Fruit fly (Drosophila melanogaster) whole organism, prepupa: Measurements from ENCODE around the gene CG4098.

Experiments
- CG31627 ChIP-seq: fragments of 200-800 bp; sonication (Bioruptor generic); optimal IDR thresholded peaks from 3 replicates; lab custom pipeline; 2016; ENCODE audit warnings: missing biosample characterization, missing genetic modification characterization
- Eip78C ChIP-seq: fragments of 200-800 bp; sonication (Bioruptor generic); peaks from one replicate; lab custom pipeline; 2016; ENCODE audit warnings: missing biosample characterization, missing genetic modification characterization
- Gug ChIP-seq: fragments of 200-800 bp; sonication (Bioruptor generic); IDR thresholded peaks from 2 replicates; pipeline ENCODE4 v1.3.6; 2022; ENCODE audit warnings: missing biosample characterization, missing genetic modification characterization
- fd59A ChIP-seq: fragments of 200-800 bp; sonication (Bioruptor generic); optimal IDR thresholded peaks from 2 replicates; lab custom pipeline; 2017; ENCODE audit warnings: missing biosample characterization, mild to moderate bottlenecking, missing genetic modification characterization, missing genetic modification reagents

DNA sequence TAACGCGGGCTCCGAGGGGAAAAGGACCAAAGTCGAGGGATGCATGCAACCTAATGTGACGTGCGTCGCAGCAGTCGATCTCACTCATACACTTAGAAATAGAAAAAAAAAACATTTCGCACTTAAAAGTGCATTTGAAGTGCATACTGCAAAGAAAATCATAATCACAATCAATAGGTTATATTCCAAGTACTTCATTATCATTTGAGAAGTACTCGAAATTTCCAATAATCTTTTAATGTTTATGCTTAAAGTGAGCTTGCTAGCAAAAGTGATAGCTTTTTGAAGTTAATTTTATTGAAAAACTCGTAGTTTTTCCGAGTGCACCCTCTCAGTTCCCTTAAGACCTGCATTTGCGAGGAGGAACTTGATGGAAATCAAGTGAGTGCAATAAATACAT is 25.4 kb upstream of the CG4098 start:
- TF ChIP-seq Eip78C (GFP tag; lab: Kevin White, UChicago): peak; percentile 59
- TF ChIP-seq Gug (GFP tag; lab: Robert Waterston, UW): no peak
- no peak for TF ChIP-seq CG31627 (GFP tag; lab: Kevin White, UChicago)
- TF ChIP-seq fd59A (GFP tag; lab: Kevin White, UChicago): no peak
